Fruit fly (Drosophila melanogaster): Measurements from ENCODE around the gene Ccdc85.
A peak's percentile ranks its signal among the peaks of the same experiment; 100 is the strongest.

The Ccdc85 gene

DNA sequence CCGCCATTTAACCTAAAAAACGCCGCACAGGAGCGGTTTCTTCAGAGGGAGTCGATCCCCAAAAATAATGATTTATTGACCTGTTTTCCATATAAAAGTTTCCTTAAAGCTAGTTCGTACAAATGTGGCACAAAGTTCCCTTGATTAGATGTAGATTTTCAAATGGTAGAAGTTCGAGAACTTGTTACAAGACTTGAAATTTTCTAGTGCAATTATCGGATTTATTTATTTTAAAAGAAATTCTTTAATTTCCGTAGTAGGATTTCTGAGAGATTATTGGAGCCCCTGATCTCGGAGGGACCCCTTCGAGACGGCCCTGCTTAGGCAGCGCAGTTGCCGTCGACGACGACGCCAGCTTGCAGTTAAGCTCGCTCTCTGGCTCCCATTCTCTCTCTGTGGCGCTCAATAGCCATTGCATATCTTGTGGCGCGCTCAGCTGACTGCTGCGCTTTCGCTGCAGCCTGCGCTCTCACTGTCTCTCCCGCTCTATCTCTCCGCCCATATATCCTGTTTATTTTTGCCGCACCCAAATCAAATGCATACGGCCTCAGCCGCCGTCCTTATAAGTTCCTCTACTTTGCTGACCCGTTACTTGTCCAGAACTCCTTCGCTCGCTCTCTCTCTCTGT lies 41.4 kb upstream of the Ccdc85 start (continued):
- TF ChIP-seq al (GFP tag; IDR thresholded peaks at IDR 0.05) (0 out of 2 replicates have a peak, but pooled peaks have one; percentile 7), ssp (GFP tag; IDR thresholded peaks at IDR 0.05) (peak; percentile 38; the same call in 1 of the 2 replicates), CG9727 (GFP tag; optimal IDR thresholded peaks at IDR 0.05) (peak; percentile 36), ken (GFP tag; IDR thresholded peaks at IDR 0.05) (0 out of 3 replicates have a peak, but pooled peaks have one; percentile 31), trem (tag; optimal IDR thresholded peaks at IDR 0.05) (no peak), Hr78 (GFP tag; optimal IDR thresholded peaks at IDR 0.05) (peak in 1 of 2 experiments; percentile 26), mam (GFP tag; optimal IDR thresholded peaks at IDR 0.05) (peak; percentile 35), tgo (GFP tag; IDR thresholded peaks at IDR 0.05) (0 out of 3 replicates have a peak, but pooled peaks have one; percentile 36), TFAM (GFP tag; optimal IDR thresholded peaks at IDR 0.05) (no peak), Xbp1 (GFP tag; optimal IDR thresholded peaks at IDR 0.05) (peak; percentile 61), CG34422 (GFP tag; IDR thresholded peaks at IDR 0.05) (0 out of 3 replicates have a peak, but pooled peaks have one; percentile 18), az2 (GFP tag; optimal IDR thresholded peaks at IDR 0.05) (peak; percentile 62), CG4404 (GFP tag; IDR thresholded peaks at IDR 0.05) (no peak), Aef1 (GFP tag; IDR thresholded peaks at IDR 0.05) (peak; percentile 58), ftz-f1 (GFP tag; optimal IDR thresholded peaks at IDR 0.05) (no peak), dimm (GFP tag; IDR thresholded peaks at IDR 0.05) (no peak), Hsf (GFP tag; optimal IDR thresholded peaks at IDR 0.05) (peak; percentile 41), Mad (GFP tag; optimal IDR thresholded peaks at IDR 0.05) (peak; percentile 30), gsb (GFP tag; IDR thresholded peaks at IDR 0.05) (no peak), CG12391 (tag; optimal IDR thresholded peaks at IDR 0.05) (peak; percentile 37), kay (GFP tag; optimal IDR thresholded peaks at IDR 0.05) (no peak), CG7839 (tag; optimal IDR thresholded peaks at IDR 0.05) (peak; percentile 72), bcd (GFP tag; optimal IDR thresholded peaks at IDR 0.05) (peak; percentile 45), Lhr (GFP tag; optimal IDR thresholded peaks at IDR 0.05) (peak; percentile 16), ewg (GFP tag; optimal IDR thresholded peaks at IDR 0.05) (peak; percentile 54), Nf-YA (GFP tag; IDR thresholded peaks at IDR 0.05) (0 out of 2 replicates have a peak, but pooled peaks have one; percentile 32), Deaf1 (tag; optimal IDR thresholded peaks at IDR 0.05) (no peak), crp (GFP tag; optimal IDR thresholded peaks at IDR 0.05) (peak in 1 of 2 experiments; percentile 4), Eip74EF (GFP tag; optimal IDR thresholded peaks at IDR 0.05) (peak in 1 of 2 experiments; percentile 36), pum (GFP tag; optimal IDR thresholded peaks at IDR 0.05) (peak; percentile 48), Ada2b (GFP tag; IDR thresholded peaks at IDR 0.05) (0 out of 2 replicates have a peak, but pooled peaks have one; percentile 3), kni (GFP tag; optimal IDR thresholded peaks at IDR 0.05) (peak; percentile 12), ind (GFP tag; optimal IDR thresholded peaks at IDR 0.05) (peak; percentile 47), hkb (optimal IDR thresholded peaks at IDR 0.05) (no peak), hkb (GFP tag; IDR thresholded peaks at IDR 0.05) (peak; percentile 48; the same call in 1 of the 2 replicates), wor (GFP tag; IDR thresholded peaks at IDR 0.05) (peak; percentile 45; the same call in 1 of the 2 replicates), Neu2 (GFP tag; optimal IDR thresholded peaks at IDR 0.05; ENCODE audit: borderline replicate concordance) (no peak), CG9437 (GFP tag; optimal IDR thresholded peaks at IDR 0.05) (peak; percentile 2), slou (GFP tag; optimal IDR thresholded peaks at IDR 0.05) (no peak), D (optimal IDR thresholded peaks at IDR 0.05) (no peak), D (GFP tag; optimal IDR thresholded peaks at IDR 0.05) (peak; percentile 71), Ssrp (tag; optimal IDR thresholded peaks at IDR 0.05) (peak; percentile 67), CoRest (tag; optimal IDR thresholded peaks at IDR 0.05) (peak; percentile 63), CG8359 (GFP tag; optimal IDR thresholded peaks at IDR 0.05; ENCODE audit: borderline replicate concordance) (peak; percentile 11), tin (GFP tag; optimal IDR thresholded peaks at IDR 0.05) (peak; percentile 67), dati (GFP tag; IDR thresholded peaks at IDR 0.05) (no peak), chif (GFP tag; optimal IDR thresholded peaks at IDR 0.05) (peak in 1 of 2 experiments; percentile 47), CG14667 (GFP tag; IDR thresholded peaks at IDR 0.05) (0 out of 2 replicates have a peak, but pooled peaks have one; percentile 30), Awh (GFP tag; IDR thresholded peaks at IDR 0.05) (0 out of 2 replicates have a peak, but pooled peaks have one; percentile 17)

All from whole organism, embryonic.